Worm (Caenorhabditis elegans) whole organism, early embryonic: ENCODE measurements around the gene Y73C8B.9.

ENCODE experiments used
- F13C5.2 ChIP-seq: sonication (generic microtip); optimal IDR thresholded peaks from 2 replicates; lab custom pipeline; 2017; ENCODE audit warnings: mild to moderate bottlenecking, missing genetic modification characterization, inconsistent platforms, missing compliant biosample characterization
- hmg-4 ChIP-seq: fragments of 200-800 bp; sonication (Bioruptor generic); optimal IDR thresholded peaks from 2 replicates; lab custom pipeline; 2018; ENCODE audit warnings: mild to moderate bottlenecking, missing genetic modification characterization, missing compliant biosample characterization
- sea-1 ChIP-seq: fragments of 200-800 bp; sonication (Bioruptor generic); conservative IDR thresholded peaks from 2 replicates; pipeline ENCODE4 v1.3.6; 2022; ENCODE audit warnings: missing genetic modification characterization, missing compliant biosample characterization
- tra-4 ChIP-seq: sonication (generic microtip); optimal IDR thresholded peaks from 2 replicates; lab custom pipeline; 2017; ENCODE audit warnings: missing genetic modification characterization, missing compliant biosample characterization

ce11 chrV:3230597-3230996 lies 37.2 kb downstream of the Y73C8B.9 start, which contains the start of gene K08D9.10:
- TF ChIP-seq F13C5.2 (tag; lab: Kevin White, UChicago) = no peak
- no peak for TF ChIP-seq tra-4
- no peak for TF ChIP-seq sea-1
- no peak for TF ChIP-seq hmg-4 (GFP tag; lab: Kevin White, UChicago)
